Worm (Caenorhabditis elegans) whole organism, midembryonic: ENCODE measurements around the gene Y39A1A.18.

Experiments
- flt-1 ChIP-seq: fragments of 200-800 bp; sonication (Bioruptor generic); IDR thresholded peaks from 2 replicates; pipeline ENCODE4 v1.3.6; 2022; ENCODE audit warnings: missing genetic modification characterization, missing compliant biosample characterization
- med-1 ChIP-seq: sonication (generic microtip); optimal IDR thresholded peaks from 2 replicates; lab custom pipeline; 2017; ENCODE audit warnings: missing genetic modification characterization, mild to moderate bottlenecking, missing compliant biosample characterization, antibody characterized with exemption, missing genetic modification reagents; ENCODE audit not compliant: insufficient read depth
- tab-1 ChIP-seq: fragments of 200-800 bp; sonication (Bioruptor generic); IDR thresholded peaks from 2 replicates; pipeline ENCODE4 v1.3.6; 2022; ENCODE audit warnings: missing genetic modification characterization, missing compliant biosample characterization
- ztf-23 ChIP-seq: fragments of 200-800 bp; sonication (Bioruptor generic); IDR thresholded peaks from 2 replicates; pipeline ENCODE4 v1.3.6; 2022; ENCODE audit warnings: missing genetic modification reagents, missing genetic modification characterization, missing compliant biosample characterization

ce11 chrIII:10739455-10739854 lies 45.2 kb upstream of the Y39A1A.18 start, which contains the start of gene smap-1:
- TF ChIP-seq med-1 (no peak), ztf-23 (GFP tag; lab: Robert Waterston, UW) (no peak), tab-1 (GFP tag; lab: Robert Waterston, UW) (no peak), flt-1 (no peak)
